Worm (Caenorhabditis elegans): ENCODE data around the gene T19C3.4.

The T19C3.4 gene

DNA sequence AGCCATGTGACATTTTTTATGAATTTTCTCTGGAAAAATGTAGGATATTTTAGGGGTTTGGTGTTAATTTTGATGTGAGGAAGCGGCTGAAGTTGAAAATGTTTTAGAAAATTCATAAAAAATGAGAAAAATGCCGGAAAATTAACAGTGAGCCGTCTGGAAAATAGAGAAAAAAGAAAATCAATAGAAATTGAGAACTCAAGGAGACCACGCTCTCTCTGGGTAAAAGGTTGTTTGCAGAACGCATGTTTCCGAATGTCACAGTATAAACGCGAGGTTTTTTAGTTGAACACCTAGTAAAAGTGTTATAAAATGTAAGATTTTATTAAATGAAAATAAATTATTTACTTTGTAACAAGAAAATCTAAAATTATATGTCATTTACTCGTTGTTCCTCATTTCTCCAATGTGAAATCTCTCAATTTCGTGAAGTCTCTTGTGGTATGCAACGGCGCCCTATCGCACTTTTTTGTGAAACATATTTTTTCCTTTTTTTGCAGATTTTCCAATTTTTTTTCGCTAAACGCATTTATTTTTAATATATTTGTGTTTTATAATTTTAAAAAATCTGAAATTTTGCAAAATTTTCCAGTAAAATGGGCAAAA is 20.2 kb upstream of the T19C3.4 start, which contains the start of the genes tag-266 and tag-267 (continued):
- TF ChIP-seq lag-1 (GFP tag; IDR thresholded peaks at IDR 0.05) (no peak), nhr-27 (tag; optimal IDR thresholded peaks at IDR 0.05) (no peak), fkh-3 (tag; optimal IDR thresholded peaks at IDR 0.05) (no peak), die-1 (tag; optimal IDR thresholded peaks at IDR 0.05) (peak; percentile 9), F39B2.1 (GFP tag; IDR thresholded peaks at IDR 0.05) (no peak), K12H6.12 (tag; optimal IDR thresholded peaks at IDR 0.05) (peak; percentile 82), Y53G8AR.9 (GFP tag; conservative IDR thresholded peaks at IDR 0.05) (no peak), let-526 (GFP tag; IDR thresholded peaks at IDR 0.05) (no peak), dpl-1 (GFP tag; optimal IDR thresholded peaks at IDR 0.05) (no peak), rec-8 (tag; optimal IDR thresholded peaks at IDR 0.05) (peak in 1 of 2 experiments; percentile 16), Y95B8A.8 (GFP tag; IDR thresholded peaks at IDR 0.05) (no peak)

DNA sequence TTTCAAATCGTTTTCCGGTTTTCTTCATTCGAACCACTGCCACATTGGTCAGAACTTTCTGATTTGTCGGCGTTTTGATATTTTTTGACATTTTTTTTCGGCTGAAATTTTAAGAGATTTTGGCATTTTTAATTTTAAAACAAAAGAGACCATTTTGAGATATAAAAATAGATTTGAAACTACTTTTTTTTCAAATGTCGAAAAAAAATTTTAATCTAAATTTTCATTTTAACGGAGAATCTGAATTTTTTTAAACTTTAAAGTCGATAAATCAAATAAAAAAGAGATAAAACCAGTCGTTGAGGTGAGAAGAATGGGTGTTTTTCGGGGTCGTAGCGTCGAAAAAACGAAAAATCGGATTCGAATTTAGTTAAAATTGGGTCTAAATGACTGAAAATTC is 18.3 kb upstream of the T19C3.4 start, which contains the start of gene sbds-1:
sbds-1 (minus strand) TSS at position 101 of the 400 bp plus-strand sequence.
- TF ChIP-seq ztf-3 (GFP tag; optimal IDR thresholded peaks at IDR 0.05) (no peak), ztf-6 (GFP tag; IDR thresholded peaks at IDR 0.05) (no peak), dox-1 (GFP tag; IDR thresholded peaks at IDR 0.05) (no peak), efl-1 (GFP tag; optimal IDR thresholded peaks at IDR 0.05) (no peak), lin-54 (GFP tag; optimal IDR thresholded peaks at IDR 0.05) (no peak), lsl-1 (GFP tag; optimal IDR thresholded peaks at IDR 0.05) (no peak), repo-1 (tag; optimal IDR thresholded peaks at IDR 0.05) (no peak), ztf-28 (GFP tag; IDR thresholded peaks at IDR 0.05) (no peak), cebp-2 (GFP tag; IDR thresholded peaks at IDR 0.05) (no peak), ceh-91 (GFP tag; IDR thresholded peaks at IDR 0.05) (no peak), B0035.1 (tag; optimal IDR thresholded peaks at IDR 0.05) (no peak), lsy-27 (tag; optimal IDR thresholded peaks at IDR 0.05; ENCODE audit: borderline replicate concordance, insufficient read depth) (no peak), K12H6.12 (tag; optimal IDR thresholded peaks at IDR 0.05) (no peak), unc-130 (GFP tag; optimal IDR thresholded peaks at IDR 0.05) (no peak), F57A8.1 (GFP tag; optimal IDR thresholded peaks at IDR 0.05) (no peak), ztf-26 (tag; optimal IDR thresholded peaks at IDR 0.05) (no peak)

DNA sequence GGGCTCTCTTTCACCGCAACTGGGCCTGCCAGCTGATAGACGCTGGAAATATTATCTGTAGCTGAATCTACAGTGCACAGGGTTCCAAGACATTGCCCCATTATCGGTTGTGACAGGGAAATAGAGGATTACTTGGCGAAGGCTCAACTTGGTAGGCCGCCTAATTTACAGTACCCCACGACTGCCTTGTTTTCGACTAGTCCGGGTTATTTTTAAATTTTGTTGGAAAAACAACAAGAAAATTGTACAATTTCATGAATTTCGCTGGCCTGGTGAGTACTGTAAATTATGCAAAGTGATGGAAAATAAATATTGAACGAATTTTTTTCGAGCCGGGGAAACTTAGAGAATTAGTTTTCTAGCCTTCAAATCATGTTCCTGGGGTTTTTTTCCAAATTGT is 16.0 kb upstream of the T19C3.4 start, which contains the start of gene T19C3.7:
T19C3.7 (minus strand) TSS at position 101 of the 400 bp plus-strand sequence.
- no peak for TF ChIP-seq madf-6 (GFP tag; IDR thresholded peaks at IDR 0.05)
- no peak for TF ChIP-seq F37B4.10 (GFP tag; IDR thresholded peaks at IDR 0.05)
- TF ChIP-seq ztf-3 (GFP tag; optimal IDR thresholded peaks at IDR 0.05) = no peak
- TF ChIP-seq ztf-28 (GFP tag; IDR thresholded peaks at IDR 0.05) = no peak
- no peak for TF ChIP-seq attf-6 (GFP tag; IDR thresholded peaks at IDR 0.05)
- no peak for TF ChIP-seq ceh-91 (GFP tag; IDR thresholded peaks at IDR 0.05)
- no peak for TF ChIP-seq madf-10 (tag; optimal IDR thresholded peaks at IDR 0.05)

DNA sequence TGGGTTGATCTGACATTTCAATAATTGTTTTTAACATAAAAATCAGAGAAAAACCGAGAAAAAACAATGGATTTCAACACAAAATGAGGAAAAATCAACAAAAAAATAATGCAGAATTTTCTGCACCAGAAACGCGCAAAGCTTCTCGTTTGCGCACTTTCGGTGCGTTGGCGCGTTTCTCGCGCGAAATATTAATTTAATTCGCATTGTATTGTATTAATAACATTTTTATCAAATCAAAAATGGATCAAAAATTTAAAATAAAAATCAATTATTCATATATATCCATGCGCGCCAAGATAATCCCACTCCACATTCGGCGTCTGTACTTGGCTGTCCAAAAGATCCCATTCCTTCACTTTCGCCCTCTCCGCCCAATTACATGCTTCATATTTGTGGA is 14.6 kb upstream of the T19C3.4 start, which contains the start of gene fem-2:
fem-2 (minus strand) TSS at position 9 of the 400 bp plus-strand sequence.
- peak; percentile 66 for TF ChIP-seq mcd-1 (GFP tag; IDR thresholded peaks at IDR 0.05)
- peak; percentile 2 for TF ChIP-seq attf-5 (GFP tag; optimal IDR thresholded peaks at IDR 0.05)
- no peak for TF ChIP-seq ztf-6 (GFP tag; IDR thresholded peaks at IDR 0.05)
- TF ChIP-seq lsl-1 (GFP tag; optimal IDR thresholded peaks at IDR 0.05) = peak; percentile 35
- no peak for TF ChIP-seq F49E8.2 (tag; optimal IDR thresholded peaks at IDR 0.05; ENCODE audit: insufficient read depth)
- no peak for TF ChIP-seq hsf-1 (GFP tag; IDR thresholded peaks at IDR 0.05)
- no peak for TF ChIP-seq F22D6.2 (tag; optimal IDR thresholded peaks at IDR 0.05)
- peak; percentile 36 for TF ChIP-seq efl-1 (GFP tag; optimal IDR thresholded peaks at IDR 0.05)
- TF ChIP-seq lin-40 (tag; optimal IDR thresholded peaks at IDR 0.05) = peak; percentile 31
- no peak for TF ChIP-seq cebp-2 (GFP tag; IDR thresholded peaks at IDR 0.05)
- TF ChIP-seq D2030.7 (GFP tag; IDR thresholded peaks at IDR 0.05) = peak; percentile 28; the same call in 1 of the 2 replicates
- TF ChIP-seq hmg-1.2 (GFP tag; IDR thresholded peaks at IDR 0.05) = peak; percentile 13; the same call in 1 of the 2 replicates
- peak; percentile 91 for TF ChIP-seq ztf-18 (tag; optimal IDR thresholded peaks at IDR 0.05)
- TF ChIP-seq cebp-1 (GFP tag; IDR thresholded peaks at IDR 0.05) = no peak
- TF ChIP-seq cebp-1 (tag; optimal IDR thresholded peaks at IDR 0.05) = peak; percentile 26
